Fruit fly (Drosophila melanogaster): Measurements from ENCODE around the gene Cbl.

DNA sequence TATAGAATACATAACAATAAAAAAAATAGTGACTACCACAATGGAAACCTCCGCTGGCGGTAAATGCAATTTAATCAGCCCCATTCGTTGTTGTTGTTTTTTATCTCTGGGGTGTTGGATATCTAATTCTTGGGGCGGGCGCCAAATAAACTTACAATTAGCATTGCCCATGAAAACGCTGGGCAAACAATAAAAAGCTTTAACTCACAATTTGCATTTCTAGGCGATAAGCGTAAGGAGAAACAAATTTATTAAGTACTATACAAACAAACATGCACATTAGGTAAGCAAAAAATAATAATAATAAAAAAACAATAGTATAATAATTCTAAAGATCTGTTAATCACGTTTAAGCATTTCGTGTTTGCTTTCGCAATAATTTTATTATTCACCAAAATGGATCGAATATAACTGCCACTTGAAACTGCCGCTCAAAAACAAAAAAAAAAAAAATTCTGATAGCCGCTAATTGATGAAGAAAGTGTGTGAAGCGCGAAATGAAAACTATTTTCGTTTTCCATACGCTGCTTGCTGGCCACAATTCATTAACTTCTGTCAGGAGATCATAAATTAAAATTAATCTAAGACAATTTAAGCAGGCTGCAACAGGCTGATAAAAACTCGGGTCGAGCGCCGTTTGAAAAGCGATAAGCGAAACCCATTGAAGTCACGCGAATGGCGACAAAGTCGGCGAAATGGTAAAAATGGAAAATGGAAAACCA is 23.2 kb downstream of the Cbl start:
- TF ChIP-seq pan (optimal IDR thresholded peaks at IDR 0.05), result no peak
- no peak for TF ChIP-seq psq (GFP tag; optimal IDR thresholded peaks at IDR 0.05)
- TF ChIP-seq sv (GFP tag; optimal IDR thresholded peaks at IDR 0.05), result no peak
- TF ChIP-seq OdsH (GFP tag; optimal IDR thresholded peaks at IDR 0.05), result no peak
